Worm (Caenorhabditis elegans): ENCODE data around the gene K02E10.4.
A peak's percentile ranks its signal among the peaks of the same experiment; 100 is the strongest.

- TF ChIP-seq ztf-11 (tag; optimal IDR thresholded peaks at IDR 0.05) (peak; percentile 88), nhr-28 (tag; optimal IDR thresholded peaks at IDR 0.05) (no peak), nhr-12 (tag; optimal IDR thresholded peaks at IDR 0.05) (no peak), unc-62 (GFP tag; optimal IDR thresholded peaks at IDR 0.05) (peak; percentile 95), sem-2 (GFP tag; optimal IDR thresholded peaks at IDR 0.05) (no peak)
Observed at ce11 chrX:2536246-2536772, 53.2 kb downstream of the K02E10.4 start.

Data from whole organism, mixed stage, embryonic.